Worm (Caenorhabditis elegans) whole organism, L4 larva: Measurements from ENCODE around the gene lnkn-1.

ENCODE experiments used
- D1046.2 ChIP-seq: fragments of 200-800 bp; sonication (Bioruptor generic); IDR thresholded peaks from 2 replicates; pipeline ENCODE4 v1.3.6; 2022; ENCODE audit warnings: missing genetic modification characterization, missing compliant biosample characterization
- F44E2.7 ChIP-seq: fragments of 200-800 bp; sonication (Bioruptor generic); IDR thresholded peaks from 2 replicates; pipeline ENCODE4 v2.1.2; 2022; ENCODE audit warnings: missing genetic modification characterization, missing compliant biosample characterization
- T20F7.1 ChIP-seq: fragments of 200-800 bp; sonication (Bioruptor generic); optimal IDR thresholded peaks from 2 replicates; lab custom pipeline; 2018; ENCODE audit warnings: mild to moderate bottlenecking, missing genetic modification characterization, missing compliant biosample characterization
- Y48G9A.11 ChIP-seq: fragments of 200-800 bp; sonication (Bioruptor generic); IDR thresholded peaks from 2 replicates; pipeline ENCODE4 v1.3.6; 2022; ENCODE audit warnings: missing genetic modification reagents, missing genetic modification characterization, missing compliant biosample characterization
- Y5F2A.4 ChIP-seq: fragments of 200-800 bp; sonication (Bioruptor generic); optimal IDR thresholded peaks from 2 replicates; lab custom pipeline; 2018; ENCODE audit warnings: mild to moderate bottlenecking, missing genetic modification characterization, missing compliant biosample characterization
- aha-1 ChIP-seq: fragments of 150-350 bp; peaks from one replicate; lab custom pipeline; 2014; ENCODE audit warnings: missing biosample characterization, missing genetic modification characterization
- ceh-20 ChIP-seq: fragments of 200-800 bp; sonication (Bioruptor generic); IDR thresholded peaks from 2 replicates; pipeline ENCODE4 v1.3.6; 2022; ENCODE audit warnings: missing genetic modification reagents, missing genetic modification characterization, missing compliant biosample characterization
- ceh-32 ChIP-seq: sonication (generic microtip); optimal IDR thresholded peaks from 2 replicates; lab custom pipeline; 2016; ENCODE audit warnings: mild to moderate bottlenecking, missing genetic modification characterization, missing compliant biosample characterization; ENCODE audit not compliant: poor library complexity
- ceh-62 ChIP-seq: sonication (generic microtip); optimal IDR thresholded peaks from 2 replicates; lab custom pipeline; 2017; ENCODE audit warnings: missing biosample characterization, missing genetic modification characterization
- ceh-82 ChIP-seq: sonication (generic microtip); optimal IDR thresholded peaks from 2 replicates; lab custom pipeline; 2017; ENCODE audit warnings: missing biosample characterization, missing genetic modification characterization
- ctbp-1 ChIP-seq: fragments of 200-800 bp; sonication (Bioruptor generic); IDR thresholded peaks from 2 replicates; pipeline ENCODE4 v1.3.6; 2022; ENCODE audit warnings: missing genetic modification reagents, missing genetic modification characterization, missing compliant biosample characterization
- daf-12 ChIP-seq: fragments of 150-350 bp; optimal IDR thresholded peaks from 2 replicates; lab custom pipeline; 2014; ENCODE audit warnings: missing biosample characterization, missing genetic modification reagents, missing genetic modification characterization
- daf-16 ChIP-seq, 3 experiments: sonication (generic microtip); optimal IDR thresholded peaks; 2 replicates each; lab custom pipeline; 2016 to 2017; ENCODE audit warnings: missing genetic modification characterization in 3 of 3, missing genetic modification reagents in 3 of 3, mild to moderate bottlenecking in 2 of 3, missing compliant biosample characterization in 2 of 3, missing biosample characterization in 1 of 3, moderate library complexity in 1 of 3
- dmd-6 ChIP-seq: fragments of 200-800 bp; sonication (Bioruptor generic); IDR thresholded peaks from 2 replicates; pipeline ENCODE4 v1.3.6; 2022; ENCODE audit warnings: missing genetic modification reagents, missing genetic modification characterization, missing compliant biosample characterization
- dmd-8 ChIP-seq: fragments of 200-800 bp; sonication (Bioruptor generic); IDR thresholded peaks from 2 replicates; pipeline ENCODE4 v1.3.6; 2022; ENCODE audit warnings: missing genetic modification characterization, missing compliant biosample characterization
- duxl-1 ChIP-seq: sonication (generic microtip); optimal IDR thresholded peaks from 2 replicates; lab custom pipeline; 2016; ENCODE audit warnings: mild to moderate bottlenecking, missing genetic modification characterization, moderate library complexity, missing compliant biosample characterization; ENCODE audit not compliant: poor library complexity
- dve-1 ChIP-seq: sonication (generic microtip); optimal IDR thresholded peaks from 2 replicates; lab custom pipeline; 2017; ENCODE audit warnings: antibody characterized with exemption, mild to moderate bottlenecking, missing genetic modification characterization, missing compliant biosample characterization; ENCODE audit not compliant: insufficient read depth
- egl-27 ChIP-seq: sonication (generic microtip); optimal IDR thresholded peaks from 3 replicates; lab custom pipeline; 2017; ENCODE audit warnings: missing biosample characterization, missing genetic modification reagents, missing genetic modification characterization
- gei-8 ChIP-seq: fragments of 200-800 bp; sonication (Bioruptor generic); optimal IDR thresholded peaks from 2 replicates; lab custom pipeline; 2018; ENCODE audit warnings: mild to moderate bottlenecking, missing genetic modification characterization, missing compliant biosample characterization
- hif-1 ChIP-seq, 2 experiments: sonication (generic microtip); optimal IDR thresholded peaks; 2 replicates each; lab custom pipeline; 2016 to 2017; ENCODE audit warnings: missing compliant biosample characterization in 2 of 2, missing genetic modification characterization in 2 of 2, missing genetic modification reagents in 2 of 2, missing genotype in 2 of 2, mild to moderate bottlenecking in 1 of 2
- hmg-1.1 ChIP-seq: fragments of 200-800 bp; sonication (Bioruptor generic); IDR thresholded peaks from 2 replicates; pipeline ENCODE4 v1.3.6; 2022; ENCODE audit warnings: missing genetic modification reagents, missing genetic modification characterization, missing compliant biosample characterization
- jun-1 ChIP-seq: fragments of 150-350 bp; optimal IDR thresholded peaks from 2 replicates; lab custom pipeline; 2014; ENCODE audit warnings: missing biosample characterization, missing genetic modification reagents, missing genetic modification characterization
- lim-7 ChIP-seq: fragments of 200-800 bp; sonication (Bioruptor generic); IDR thresholded peaks from 2 replicates; pipeline ENCODE4 v1.3.6; 2022; ENCODE audit warnings: missing genetic modification characterization, missing compliant biosample characterization
- lin-1 ChIP-seq: fragments of 200-800 bp; sonication (Bioruptor generic); IDR thresholded peaks from 2 replicates; pipeline ENCODE4 v1.3.6; 2022; ENCODE audit warnings: missing genetic modification reagents, missing genetic modification characterization, missing compliant biosample characterization
- lin-13 ChIP-seq: fragments of 150-350 bp; optimal IDR thresholded peaks from 2 replicates; lab custom pipeline; 2014; ENCODE audit warnings: missing biosample characterization, missing genetic modification reagents, missing genetic modification characterization
- lin-29 ChIP-seq: fragments of 200-800 bp; sonication (Bioruptor generic); IDR thresholded peaks from 2 replicates; pipeline ENCODE4 v1.3.6; 2022; ENCODE audit warnings: missing genetic modification reagents, missing genetic modification characterization, missing compliant biosample characterization
- lir-3 ChIP-seq: sonication (generic microtip); optimal IDR thresholded peaks from 2 replicates; lab custom pipeline; 2016; ENCODE audit warnings: mild to moderate bottlenecking, missing genetic modification characterization, missing compliant biosample characterization
- lsy-2 ChIP-seq, 2 experiments: fragments of 150-350 bp in 1 of 2; sonication (generic microtip) in 1 of 2; optimal IDR thresholded peaks; 2 replicates each; lab custom pipeline; 2014 to 2017; ENCODE audit warnings: missing biosample characterization in 2 of 2, missing genetic modification characterization in 2 of 2
- madf-5 ChIP-seq, 2 experiments: fragments of 200-800 bp; sonication (Bioruptor generic); IDR thresholded peaks; 2 replicates each; pipeline ENCODE4 v1.3.6; 2022; ENCODE audit warnings: missing compliant biosample characterization in 2 of 2, missing genetic modification characterization in 2 of 2
- mdl-1 ChIP-seq, 2 experiments: fragments of 150-350 bp in 1 of 2; sonication (generic microtip) in 1 of 2; optimal IDR thresholded peaks; 2 replicates each; lab custom pipeline; 2014 to 2017; ENCODE audit warnings: missing biosample characterization in 2 of 2, missing genetic modification characterization in 2 of 2
- mep-1 ChIP-seq: fragments of 150-350 bp; sonication (generic microtip); optimal IDR thresholded peaks from 3 replicates; lab custom pipeline; 2014; ENCODE audit warnings: missing biosample characterization, missing genetic modification characterization
- mxl-2 ChIP-seq: fragments of 200-800 bp; sonication (Bioruptor generic); conservative IDR thresholded peaks from 2 replicates; pipeline ENCODE4 v1.3.6; 2022; ENCODE audit warnings: missing genetic modification reagents, missing genetic modification characterization, missing compliant biosample characterization
- nhr-102 ChIP-seq: sonication (generic microtip); optimal IDR thresholded peaks from 2 replicates; lab custom pipeline; 2016; ENCODE audit warnings: mild to moderate bottlenecking, missing genetic modification characterization, moderate library complexity, missing compliant biosample characterization
- nhr-237 ChIP-seq: sonication (generic microtip); optimal IDR thresholded peaks from 2 replicates; lab custom pipeline; 2017; ENCODE audit warnings: missing biosample characterization, missing genetic modification characterization
- nhr-28 ChIP-seq: fragments of 150-350 bp; optimal IDR thresholded peaks from 2 replicates; lab custom pipeline; 2014; ENCODE audit warnings: missing biosample characterization, missing genetic modification characterization
- nhr-77 ChIP-seq: fragments of 150-350 bp; optimal IDR thresholded peaks from 2 replicates; lab custom pipeline; 2014; ENCODE audit warnings: missing biosample characterization, missing genetic modification characterization
- pqm-1 ChIP-seq: sonication (generic microtip); optimal IDR thresholded peaks from 2 replicates; lab custom pipeline; 2017; ENCODE audit warnings: missing biosample characterization, missing genetic modification characterization
- rbr-2 ChIP-seq: sonication (generic microtip); optimal IDR thresholded peaks from 2 replicates; lab custom pipeline; 2016; ENCODE audit warnings: missing genotype, missing genetic modification characterization, missing compliant biosample characterization
- saeg-2 ChIP-seq: fragments of 200-800 bp; sonication (Bioruptor generic); IDR thresholded peaks from 2 replicates; pipeline ENCODE4 v1.3.6; 2022; ENCODE audit warnings: missing genetic modification reagents, missing genetic modification characterization, missing compliant biosample characterization
- skn-1 ChIP-seq: fragments of 150-350 bp; optimal IDR thresholded peaks from 2 replicates; lab custom pipeline; 2014; ENCODE audit warnings: missing biosample characterization, missing genetic modification characterization
- spr-3 ChIP-seq: fragments of 200-800 bp; sonication (Bioruptor generic); optimal IDR thresholded peaks from 2 replicates; lab custom pipeline; 2018; ENCODE audit warnings: mild to moderate bottlenecking, missing genetic modification characterization, missing compliant biosample characterization
- unc-62 ChIP-seq, 3 experiments: fragments of 150-350 bp in 1 of 3; sonication (generic microtip); optimal IDR thresholded peaks in 2 of 3; peaks in 1 of 3; 1 replicate in 1 of 3; 2 replicates in 2 of 3; lab custom pipeline; 2014 to 2017; ENCODE audit warnings: missing biosample characterization in 3 of 3, missing genetic modification characterization in 3 of 3, missing genetic modification reagents in 3 of 3, missing genotype in 1 of 3
- vab-7 ChIP-seq: fragments of 200-800 bp; sonication (Bioruptor generic); IDR thresholded peaks from 2 replicates; pipeline ENCODE4 v1.3.6; 2022; ENCODE audit warnings: missing genetic modification reagents, missing genetic modification characterization, missing compliant biosample characterization
- ztf-11 ChIP-seq: fragments of 150-350 bp; optimal IDR thresholded peaks from 2 replicates; lab custom pipeline; 2014; ENCODE audit warnings: missing biosample characterization, missing genetic modification characterization
- ztf-7 ChIP-seq: fragments of 150-350 bp; optimal IDR thresholded peaks from 2 replicates; lab custom pipeline; 2014; ENCODE audit warnings: missing biosample characterization, missing genetic modification characterization

lnkn-1 gene

DNA sequence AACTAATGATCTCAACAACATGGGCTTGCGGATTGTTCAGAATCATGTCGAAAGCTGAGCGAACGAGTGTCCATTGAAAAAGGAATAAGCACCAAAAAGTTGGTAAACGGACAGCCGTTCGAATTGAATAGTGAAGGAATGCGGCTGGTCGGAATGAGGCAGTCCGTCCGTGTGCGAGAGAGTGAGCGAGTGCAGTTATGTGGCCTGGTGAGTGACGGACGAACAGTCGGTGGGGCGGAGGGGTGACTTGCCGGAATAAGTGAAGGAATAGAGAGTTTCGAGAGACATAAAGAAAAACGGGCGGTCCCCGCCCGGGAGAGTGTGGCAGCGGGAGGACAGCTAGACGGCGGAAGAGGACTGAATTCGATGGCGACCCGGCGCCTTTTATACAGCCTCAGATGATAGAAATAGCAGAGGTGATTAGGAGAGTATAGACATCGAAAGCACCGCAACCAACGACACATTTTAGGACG is 24.7 kb upstream of the lnkn-1 start (continued):
- peak; percentile 81 for TF ChIP-seq nhr-28 (tag; lab: Kevin White, UChicago)
- peak; percentile 98 for TF ChIP-seq aha-1 (tag; lab: Kevin White, UChicago)
- no peak for TF ChIP-seq Y5F2A.4 (GFP tag; lab: Kevin White, UChicago)
- peak; percentile 83 for TF ChIP-seq mep-1 (tag; lab: Kevin White, UChicago)
- TF ChIP-seq ztf-11 (tag; lab: Kevin White, UChicago), result no peak
- peak; percentile 67 for TF ChIP-seq nhr-77 (tag; lab: Kevin White, UChicago)
- no peak for TF ChIP-seq lim-7 (GFP tag; lab: Robert Waterston, UW)
- TF ChIP-seq ceh-82 (tag; lab: Kevin White, UChicago), result no peak
- TF ChIP-seq duxl-1, result no peak
- no peak for TF ChIP-seq daf-12 (tag; lab: Kevin White, UChicago)
- peak; percentile 4 for TF ChIP-seq spr-3
- TF ChIP-seq dmd-8 (GFP tag; lab: Robert Waterston, UW), result peak; percentile 75; the same call in 1 of the 2 replicates
- peak in 1 of 2 experiments; percentile 97 for TF ChIP-seq unc-62 (GFP tag; optimal IDR thresholded peaks at IDR 0.05 in 1 of 2; lab: Kevin White, UChicago)
- TF ChIP-seq unc-62 (tag; optimal IDR thresholded peaks at IDR 0.05; lab: Kevin White, UChicago), result no peak
- no peak for TF ChIP-seq egl-27 (tag; lab: Kevin White, UChicago)
- TF ChIP-seq ctbp-1 (GFP tag; lab: Robert Waterston, UW), result peak; percentile 22; the same call in 1 of the 2 replicates
- peak; percentile 75; the same call in 1 of the 2 replicates for TF ChIP-seq saeg-2 (GFP tag; lab: Robert Waterston, UW)
- peak; percentile 3 to 64 for TF ChIP-seq hif-1 (tag; optimal IDR thresholded peaks at IDR 0.05; lab: Kevin White, UChicago)
- TF ChIP-seq pqm-1, result peak; percentile 78
- 0 out of 2 replicates have a peak, but pooled peaks have one; percentile 45 for TF ChIP-seq F44E2.7 (GFP tag; lab: Robert Waterston, UW)
- no peak for TF ChIP-seq nhr-237
- peak; percentile 82 for TF ChIP-seq gei-8 (GFP tag; lab: Kevin White, UChicago)
- peak; percentile 94 for TF ChIP-seq dmd-6
- peak; percentile 26 for TF ChIP-seq lir-3 (tag; lab: Kevin White, UChicago)
- TF ChIP-seq madf-5 (GFP tag; IDR thresholded peaks at IDR 0.05; lab: Robert Waterston, UW), result peak in 1 of 2 experiments; percentile 88; a peak in 1 of 4 replicates
- peak; percentile 78; the same call in 1 of the 2 replicates for TF ChIP-seq D1046.2 (GFP tag; lab: Robert Waterston, UW)
- peak; percentile 73 for TF ChIP-seq dve-1
- no peak for TF ChIP-seq mxl-2 (GFP tag; lab: Robert Waterston, UW)
- TF ChIP-seq skn-1, result no peak
- peak; percentile 63 for TF ChIP-seq nhr-102 (tag; lab: Kevin White, UChicago)
- no peak for TF ChIP-seq ztf-7 (tag; lab: Kevin White, UChicago)
- TF ChIP-seq hmg-1.1 (GFP tag; lab: Robert Waterston, UW), result peak; percentile 82
- TF ChIP-seq rbr-2, result peak; percentile 49
- TF ChIP-seq vab-7 (GFP tag; lab: Robert Waterston, UW), result peak; percentile 64
- peak; percentile 51 for TF ChIP-seq T20F7.1 (GFP tag; lab: Kevin White, UChicago)
- peak; percentile 39 to 51 for TF ChIP-seq mdl-1 (tag; optimal IDR thresholded peaks at IDR 0.05; lab: Kevin White, UChicago)
- peak; percentile 75 for TF ChIP-seq lin-13 (GFP tag; lab: Kevin White, UChicago)
- TF ChIP-seq lsy-2 (tag; optimal IDR thresholded peaks at IDR 0.05; lab: Kevin White, UChicago), result peak; percentile 27 to 64
- peak; percentile 9 for TF ChIP-seq jun-1 (tag; lab: Kevin White, UChicago)
- TF ChIP-seq ceh-20, result peak; percentile 80; the same call in 1 of the 2 replicates
- TF ChIP-seq lin-29 (GFP tag; lab: Robert Waterston, UW), result 0 out of 2 replicates have a peak, but pooled peaks have one; percentile 51
- peak; percentile 48; the same call in 1 of the 2 replicates for TF ChIP-seq Y48G9A.11
- no peak for TF ChIP-seq ceh-32 (tag; lab: Kevin White, UChicago)
- peak; percentile 40 to 81 for TF ChIP-seq daf-16 (GFP tag; optimal IDR thresholded peaks at IDR 0.05; lab: Kevin White, UChicago)
- peak; percentile 34 for TF ChIP-seq daf-16 (tag; optimal IDR thresholded peaks at IDR 0.05; lab: Kevin White, UChicago)
- peak; percentile 95 for TF ChIP-seq lin-1 (GFP tag; lab: Robert Waterston, UW)
- no peak for TF ChIP-seq ceh-62 (tag; lab: Kevin White, UChicago)
